Worm (Caenorhabditis elegans) whole organism, L4/young adult: ENCODE results near the gene nhr-157.

Experiments
- W03F9.2 ChIP-seq: fragments of 150-350 bp; optimal IDR thresholded peaks from 2 replicates; lab custom pipeline; 2014; ENCODE audit warnings: missing biosample characterization, missing genetic modification characterization
- him-1 ChIP-seq: sonication (generic microtip); optimal IDR thresholded peaks from 2 replicates; lab custom pipeline; 2016; ENCODE audit warnings: missing genotype, missing genetic modification reagents, missing genetic modification characterization, missing compliant biosample characterization

DNA sequence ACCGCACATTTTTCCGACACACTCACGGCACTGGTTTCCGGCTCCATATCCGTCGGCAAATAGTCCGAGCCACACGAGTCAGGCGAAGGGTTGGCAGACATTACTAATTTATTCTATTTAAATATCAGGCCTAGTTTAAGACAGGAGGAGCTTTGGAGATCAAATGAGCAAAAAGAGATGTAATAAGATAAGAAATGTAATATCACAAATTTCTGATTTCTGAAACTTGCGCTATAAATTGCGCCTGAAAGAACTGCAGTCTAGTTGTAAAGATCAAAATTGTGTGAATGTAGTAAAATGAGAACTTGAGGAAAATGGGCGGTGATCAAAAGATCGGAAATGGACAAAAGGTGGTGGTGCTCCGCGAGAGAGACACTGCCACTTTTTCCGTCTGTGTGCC is 14.0 kb downstream of the nhr-157 start, which contains the start of gene nhr-186:
- no peak for TF ChIP-seq W03F9.2 (tag; lab: Kevin White, UChicago)
- TF ChIP-seq him-1 (tag; lab: Kevin White, UChicago) = no peak
